Fruit fly (Drosophila melanogaster) whole organism, pupa: ENCODE data around the gene BORCS5.

ENCODE experiments used
- CG15710 ChIP-seq: fragments of 200-800 bp; sonication (Bioruptor generic); optimal IDR thresholded peaks from 2 replicates; lab custom pipeline; 2018; ENCODE audit warnings: missing biosample characterization, mild to moderate bottlenecking, missing genetic modification characterization, moderate library complexity
- CG8159 ChIP-seq: fragments of 200-800 bp; sonication (Bioruptor generic); optimal IDR thresholded peaks from 3 replicates; lab custom pipeline; 2018; ENCODE audit warnings: missing biosample characterization, mild to moderate bottlenecking, missing genetic modification characterization, moderate library complexity
- CG8301 ChIP-seq: fragments of 200-800 bp; sonication (Bioruptor generic); optimal IDR thresholded peaks from 2 replicates; lab custom pipeline; 2018; ENCODE audit warnings: missing biosample characterization, mild to moderate bottlenecking, missing genetic modification characterization
- Ets98B ChIP-seq: fragments of 200-800 bp; sonication (Bioruptor generic); IDR thresholded peaks from 2 replicates; pipeline ENCODE4 v1.3.6; 2022; ENCODE audit warnings: missing biosample characterization, missing genetic modification characterization
- Pif1A ChIP-seq: fragments of 200-800 bp; sonication (Bioruptor generic); optimal IDR thresholded peaks from 3 replicates; lab custom pipeline; 2016; ENCODE audit warnings: missing biosample characterization, missing genetic modification characterization
- Pif1B ChIP-seq: fragments of 200-800 bp; sonication (Bioruptor generic); optimal IDR thresholded peaks from 3 replicates; lab custom pipeline; 2016; ENCODE audit warnings: missing biosample characterization, missing genetic modification characterization
- Snoo ChIP-seq: fragments of 200-800 bp; sonication (Bioruptor generic); optimal IDR thresholded peaks from 3 replicates; lab custom pipeline; 2017; ENCODE audit warnings: missing biosample characterization, mild to moderate bottlenecking, missing genetic modification characterization, inconsistent platforms
- gl ChIP-seq: fragments of 200-800 bp; sonication (Bioruptor generic); optimal IDR thresholded peaks from 2 replicates; lab custom pipeline; 2018; ENCODE audit warnings: missing biosample characterization, mild to moderate bottlenecking, missing genetic modification characterization

DNA sequence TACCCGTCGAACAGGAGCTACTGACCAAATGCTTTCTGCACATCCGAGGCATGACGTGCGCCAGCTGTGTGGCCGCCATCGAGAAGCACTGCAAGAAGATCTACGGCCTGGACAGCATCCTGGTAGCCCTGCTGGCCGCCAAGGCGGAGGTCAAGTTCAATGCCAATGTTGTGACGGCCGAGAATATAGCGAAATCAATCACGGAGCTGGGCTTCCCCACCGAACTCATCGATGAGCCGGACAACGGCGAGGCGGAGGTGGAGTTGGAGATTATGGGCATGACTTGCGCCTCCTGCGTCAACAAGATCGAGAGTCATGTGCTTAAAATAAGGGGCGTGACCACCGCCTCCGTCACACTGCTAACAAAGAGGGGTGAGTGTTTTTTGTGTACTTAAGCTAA is 16.6 kb downstream of the BORCS5 start:
- TF ChIP-seq CG15710 (tag; lab: Kevin White, UChicago) (no peak), CG8159 (tag; lab: Kevin White, UChicago) (no peak), gl (tag; lab: Kevin White, UChicago) (no peak), CG8301 (tag; lab: Kevin White, UChicago) (no peak), Pif1A (GFP tag; lab: Kevin White, UChicago) (no peak), Pif1B (no peak), Ets98B (GFP tag; lab: Robert Waterston, UW) (no peak), Snoo (tag; lab: Kevin White, UChicago) (no peak)
